Fruit fly (Drosophila melanogaster) whole organism, embryonic: ENCODE results near the gene CG42583.
A peak's percentile ranks its signal among the peaks of the same experiment; 100 is the strongest.

Experiments
- Antp ChIP-seq: fragments of 200-800 bp; sonication (Bioruptor generic); optimal IDR thresholded peaks from 3 replicates; lab custom pipeline; 2016; ENCODE audit warnings: missing biosample characterization, missing genetic modification characterization
- CG10147 ChIP-seq: fragments of 200-800 bp; sonication (Bioruptor generic); optimal IDR thresholded peaks from 2 replicates; lab custom pipeline; 2019; ENCODE audit warnings: missing biosample characterization, mild to moderate bottlenecking, missing genetic modification characterization, moderate library complexity
- CG1024 ChIP-seq: fragments of 200-800 bp; sonication (Bioruptor generic); IDR thresholded peaks from 2 replicates; pipeline ENCODE4 v1.3.6; 2022; ENCODE audit warnings: missing biosample characterization, missing genetic modification characterization
- CG11247 ChIP-seq: fragments of 200-800 bp; sonication (Bioruptor generic); IDR thresholded peaks from 2 replicates; pipeline ENCODE4 v1.3.6; 2022; ENCODE audit warnings: missing biosample characterization, missing genetic modification characterization
- CG12299 ChIP-seq: fragments of 200-800 bp; sonication (Bioruptor generic); optimal IDR thresholded peaks from 2 replicates; lab custom pipeline; 2018; ENCODE audit warnings: missing biosample characterization, mild to moderate bottlenecking, missing genetic modification characterization
- CG12659 ChIP-seq: fragments of 200-800 bp; sonication (Bioruptor generic); optimal IDR thresholded peaks from 3 replicates; lab custom pipeline; 2017; ENCODE audit warnings: mild to moderate bottlenecking, missing biosample characterization, missing genetic modification reagents, missing genetic modification characterization
- CG12769 ChIP-seq: fragments of 200-800 bp; sonication (Bioruptor generic); optimal IDR thresholded peaks from 2 replicates; lab custom pipeline; 2019; ENCODE audit warnings: missing biosample characterization, mild to moderate bottlenecking, missing genetic modification characterization, moderate library complexity
- CG14014 ChIP-seq: fragments of 200-800 bp; sonication (Bioruptor generic); IDR thresholded peaks from 2 replicates; pipeline ENCODE4 v1.3.6; 2022; ENCODE audit warnings: missing biosample characterization, missing genetic modification characterization
- CG14441 ChIP-seq: fragments of 200-800 bp; sonication (Bioruptor generic); IDR thresholded peaks from 2 replicates; pipeline ENCODE4 v1.3.6; 2022; ENCODE audit warnings: missing biosample characterization, missing genetic modification characterization
- CG1603 ChIP-seq: fragments of 200-800 bp; sonication (Bioruptor generic); optimal IDR thresholded peaks from 2 replicates; lab custom pipeline; 2019; ENCODE audit warnings: missing biosample characterization, mild to moderate bottlenecking, missing genetic modification characterization, moderate library complexity
- CG1647 ChIP-seq: fragments of 200-800 bp; sonication (Bioruptor generic); optimal IDR thresholded peaks from 3 replicates; lab custom pipeline; 2016; ENCODE audit warnings: missing biosample characterization, missing genetic modification characterization
- CG17829 ChIP-seq: fragments of 200-800 bp; optimal IDR thresholded peaks from 2 replicates; lab custom pipeline; 2019; ENCODE audit warnings: missing biosample characterization, mild to moderate bottlenecking, missing genetic modification characterization, moderate library complexity
- CG2199 ChIP-seq: fragments of 200-800 bp; sonication (Bioruptor generic); IDR thresholded peaks from 3 replicates; pipeline ENCODE4 v1.3.6; 2022; ENCODE audit warnings: missing biosample characterization, missing genetic modification characterization
- CG30020 ChIP-seq: fragments of 200-800 bp; optimal IDR thresholded peaks from 2 replicates; lab custom pipeline; 2019; ENCODE audit warnings: missing biosample characterization, mild to moderate bottlenecking, missing genetic modification characterization, moderate library complexity
- CG3065 ChIP-seq: fragments of 200-800 bp; sonication (Bioruptor generic); optimal IDR thresholded peaks from 2 replicates; lab custom pipeline; 2016; ENCODE audit warnings: missing biosample characterization, missing genetic modification characterization
- CG32767 ChIP-seq: fragments of 200-800 bp; sonication (Bioruptor generic); IDR thresholded peaks from 2 replicates; pipeline ENCODE4 v1.3.6; 2022; ENCODE audit warnings: missing biosample characterization, missing genetic modification characterization
- CG3995 ChIP-seq: fragments of 200-800 bp; sonication (Bioruptor generic); optimal IDR thresholded peaks from 3 replicates; lab custom pipeline; 2016; ENCODE audit warnings: missing biosample characterization, missing genetic modification characterization
- CG4424 ChIP-seq: fragments of 200-800 bp; sonication (Bioruptor generic); optimal IDR thresholded peaks from 3 replicates; lab custom pipeline; 2016; ENCODE audit warnings: missing biosample characterization, missing genetic modification characterization
- CG6683 ChIP-seq: fragments of 200-800 bp; sonication (Bioruptor generic); optimal IDR thresholded peaks from 2 replicates; lab custom pipeline; 2017; ENCODE audit warnings: missing biosample characterization, mild to moderate bottlenecking, missing genetic modification characterization, missing genetic modification reagents
- CG8290 ChIP-seq, 3 experiments: fragments of 200-800 bp; sonication (Bioruptor generic); optimal IDR thresholded peaks; 2 replicates each; lab custom pipeline; 2016 to 2019; ENCODE audit warnings: missing biosample characterization in 3 of 3, missing genetic modification characterization in 3 of 3, mild to moderate bottlenecking in 2 of 3, moderate library complexity in 1 of 3
- CG8359 ChIP-seq: fragments of 200-800 bp; sonication (Bioruptor generic); optimal IDR thresholded peaks from 2 replicates; lab custom pipeline; 2017; ENCODE audit warnings: missing biosample characterization, mild to moderate bottlenecking, missing genetic modification characterization, borderline replicate concordance
- CG9215 ChIP-seq: fragments of 200-800 bp; sonication (Bioruptor generic); IDR thresholded peaks from 2 replicates; pipeline ENCODE4 v1.3.6; 2022; ENCODE audit warnings: missing biosample characterization, missing genetic modification characterization
- Dbx ChIP-seq: fragments of 200-800 bp; sonication (Bioruptor generic); IDR thresholded peaks from 3 replicates; pipeline ENCODE4 v1.3.6; 2022; ENCODE audit warnings: missing biosample characterization, missing genetic modification characterization
- Dip3 ChIP-seq: fragments of 200-800 bp; sonication (Bioruptor generic); optimal IDR thresholded peaks from 3 replicates; lab custom pipeline; 2016; ENCODE audit warnings: missing biosample characterization, missing genetic modification characterization
- Drgx ChIP-seq: fragments of 200-800 bp; sonication (Bioruptor generic); IDR thresholded peaks from 2 replicates; pipeline ENCODE4 v1.3.6; 2022; ENCODE audit warnings: missing biosample characterization, missing genetic modification characterization
- E2f2 ChIP-seq: fragments of 200-800 bp; sonication (Bioruptor generic); IDR thresholded peaks from 2 replicates; pipeline ENCODE4 v1.3.6; 2022; ENCODE audit warnings: missing biosample characterization, missing genetic modification characterization
- HLHmδ ChIP-seq: fragments of 200-800 bp; sonication (Bioruptor generic); optimal IDR thresholded peaks from 2 replicates; lab custom pipeline; 2018; ENCODE audit warnings: missing biosample characterization, mild to moderate bottlenecking, missing genetic modification characterization, moderate library complexity
- Jarid2 ChIP-seq: fragments of 200-800 bp; sonication (Bioruptor generic); optimal IDR thresholded peaks from 3 replicates; lab custom pipeline; 2017; ENCODE audit warnings: mild to moderate bottlenecking, missing biosample characterization, missing genetic modification reagents, missing genetic modification characterization
- MBD-R2 ChIP-seq: fragments of 200-800 bp; sonication (Bioruptor generic); IDR thresholded peaks from 2 replicates; pipeline ENCODE4 v1.3.6; 2022; ENCODE audit warnings: missing biosample characterization, missing genetic modification characterization
- Max ChIP-seq: fragments of 200-800 bp; sonication (Bioruptor generic); optimal IDR thresholded peaks from 2 replicates; lab custom pipeline; 2016; ENCODE audit warnings: missing biosample characterization, mild to moderate bottlenecking, missing genetic modification characterization
- Med ChIP-seq: fragments of 200-800 bp; sonication (Bioruptor generic); peaks from one replicate; lab custom pipeline; 2016; ENCODE audit warnings: missing biosample characterization, missing genetic modification characterization, mild to moderate bottlenecking, inconsistent platforms, moderate library complexity
- Opbp ChIP-seq: fragments of 200-800 bp; sonication (Bioruptor generic); IDR thresholded peaks from 3 replicates; pipeline ENCODE4 v1.3.6; 2022; ENCODE audit warnings: missing biosample characterization, missing genetic modification characterization; ENCODE audit not compliant: partially characterized antibody
- Six4 ChIP-seq: fragments of 200-800 bp; sonication (Bioruptor generic); optimal IDR thresholded peaks from 2 replicates; lab custom pipeline; 2016; ENCODE audit warnings: missing biosample characterization, missing genetic modification characterization
- amos ChIP-seq: fragments of 200-800 bp; sonication (Bioruptor generic); IDR thresholded peaks from 2 replicates; pipeline ENCODE4 v1.3.6; 2022; ENCODE audit warnings: missing biosample characterization, missing genetic modification characterization; ENCODE audit not compliant: partially characterized antibody
- caup ChIP-seq: fragments of 200-800 bp; sonication (Bioruptor generic); optimal IDR thresholded peaks from 3 replicates; lab custom pipeline; 2017; ENCODE audit warnings: missing biosample characterization, mild to moderate bottlenecking, missing genetic modification characterization, moderate library complexity; ENCODE audit not compliant: severe bottlenecking
- chif ChIP-seq, 2 experiments: fragments of 200-800 bp; sonication (Bioruptor generic); optimal IDR thresholded peaks; 3 replicates each; lab custom pipeline; 2016; ENCODE audit warnings: missing biosample characterization in 2 of 2, missing genetic modification characterization in 2 of 2
- dan ChIP-seq: fragments of 200-800 bp; sonication (Bioruptor generic); IDR thresholded peaks from 2 replicates; pipeline ENCODE4 v1.3.6; 2022; ENCODE audit warnings: missing biosample characterization, missing genetic modification characterization
- fru ChIP-seq: fragments of >200 bp; optimal IDR thresholded peaks from 2 replicates; lab custom pipeline; 2017
- gfzf ChIP-seq: fragments of 200-800 bp; sonication (Bioruptor generic); optimal IDR thresholded peaks from 2 replicates; lab custom pipeline; 2016; ENCODE audit warnings: missing biosample characterization, mild to moderate bottlenecking, missing genetic modification characterization, moderate library complexity
- gsb-n ChIP-seq: fragments of 200-800 bp; sonication (Bioruptor generic); optimal IDR thresholded peaks from 3 replicates; lab custom pipeline; 2018; ENCODE audit warnings: missing biosample characterization, mild to moderate bottlenecking, missing genetic modification characterization
- lbe ChIP-seq: fragments of 200-800 bp; sonication (Bioruptor generic); optimal IDR thresholded peaks from 2 replicates; lab custom pipeline; 2016; ENCODE audit warnings: missing biosample characterization, mild to moderate bottlenecking, missing genetic modification characterization
- nmo ChIP-seq: fragments of 200-800 bp; sonication (Bioruptor generic); optimal IDR thresholded peaks from 2 replicates; lab custom pipeline; 2018; ENCODE audit warnings: missing biosample characterization, mild to moderate bottlenecking, missing genetic modification characterization, moderate library complexity
- onecut ChIP-seq: fragments of 200-800 bp; sonication (Bioruptor generic); IDR thresholded peaks from 2 replicates; pipeline ENCODE4 v1.3.6; 2022; ENCODE audit warnings: missing biosample characterization, missing genetic modification characterization
- pfk ChIP-seq: fragments of 200-800 bp; sonication (Bioruptor generic); optimal IDR thresholded peaks from 2 replicates; lab custom pipeline; 2018; ENCODE audit warnings: missing biosample characterization, mild to moderate bottlenecking, missing genetic modification characterization, moderate library complexity
- phol ChIP-seq: fragments of 200-800 bp; sonication (Bioruptor generic); optimal IDR thresholded peaks from 3 replicates; lab custom pipeline; 2018; ENCODE audit warnings: missing biosample characterization, mild to moderate bottlenecking, missing genetic modification characterization, moderate library complexity
- pzg ChIP-seq: fragments of 200-800 bp; sonication (Bioruptor generic); optimal IDR thresholded peaks from 3 replicates; lab custom pipeline; 2018; ENCODE audit warnings: missing biosample characterization, mild to moderate bottlenecking, missing genetic modification characterization, moderate library complexity
- ssp ChIP-seq: fragments of 200-800 bp; sonication (Bioruptor generic); IDR thresholded peaks from 2 replicates; pipeline ENCODE4 v1.3.6; 2022; ENCODE audit warnings: missing biosample characterization, missing genetic modification characterization
- ttk ChIP-seq: fragments of 200-800 bp; sonication (Bioruptor generic); IDR thresholded peaks from 2 replicates; pipeline ENCODE4 v2.1.2; 2022; ENCODE audit warnings: missing biosample characterization, missing genetic modification characterization
- vfl ChIP-seq: fragments of 200-800 bp; sonication (Bioruptor generic); optimal IDR thresholded peaks from 2 replicates; lab custom pipeline; 2016; ENCODE audit warnings: missing biosample characterization, missing genetic modification characterization
- yki ChIP-seq: fragments of >200 bp; optimal IDR thresholded peaks from 3 replicates; lab custom pipeline; 2018

Gene CG42583

dm6 chrX:20162586-20162985 is 23.0 kb downstream of the CG42583 start (continued):
- TF ChIP-seq pzg (peak; percentile 39), CG12299 (tag; lab: Kevin White, UChicago) (no peak), CG12769 (tag; lab: Kevin White, UChicago) (no peak), Max (GFP tag; lab: Kevin White, UChicago) (no peak), Antp (GFP tag; lab: Kevin White, UChicago) (no peak), CG2199 (no peak), ssp (GFP tag; lab: Robert Waterston, UW) (no peak), CG3065 (no peak), Six4 (GFP tag; lab: Kevin White, UChicago) (no peak), Dbx (no peak), caup (GFP tag; lab: Kevin White, UChicago) (no peak), CG4424 (GFP tag; lab: Kevin White, UChicago) (no peak), gfzf (no peak), ttk (GFP tag; lab: Robert Waterston, UW) (no peak), CG11247 (GFP tag; lab: Robert Waterston, UW) (no peak), onecut (GFP tag; lab: Robert Waterston, UW) (no peak)

- no peak for TF ChIP-seq dan (GFP tag; lab: Robert Waterston, UW)
- peak; percentile 86 for TF ChIP-seq amos (GFP tag; lab: Robert Waterston, UW)
- TF ChIP-seq gsb-n = no peak
- no peak for TF ChIP-seq CG10147
- TF ChIP-seq CG30020 (tag; lab: Kevin White, UChicago) = peak; percentile 98
- TF ChIP-seq CG14441 (GFP tag; lab: Robert Waterston, UW) = no peak
- peak; percentile 94 for TF ChIP-seq pfk
- no peak for TF ChIP-seq vfl (GFP tag; lab: Kevin White, UChicago)
- TF ChIP-seq CG32767 (GFP tag; lab: Robert Waterston, UW) = no peak
- peak; percentile 85 for TF ChIP-seq pzg
- TF ChIP-seq Opbp (GFP tag; lab: Robert Waterston, UW) = peak; percentile 82
- no peak for TF ChIP-seq HLHmδ
- peak; percentile 79 for TF ChIP-seq E2f2 (GFP tag; lab: Robert Waterston, UW)
- no peak for TF ChIP-seq yki
- TF ChIP-seq phol (tag; lab: Kevin White, UChicago) = peak; percentile 42
- TF ChIP-seq CG1603 = peak; percentile 100
- no peak for TF ChIP-seq CG1647 (GFP tag; lab: Kevin White, UChicago)
- TF ChIP-seq CG8290 (GFP tag; optimal IDR thresholded peaks at IDR 0.05; lab: Kevin White, UChicago) = peak; percentile 11
- peak in 1 of 2 experiments; percentile 49 for TF ChIP-seq CG8290 (tag; optimal IDR thresholded peaks at IDR 0.05; lab: Kevin White, UChicago)
- TF ChIP-seq fru (lab: Kevin White, UChicago) = no peak
- no peak for TF ChIP-seq Drgx
- no peak for TF ChIP-seq CG8359 (GFP tag; lab: Kevin White, UChicago)
- peak; percentile 14 for TF ChIP-seq CG17829
- peak; percentile 68 for TF ChIP-seq Med (GFP tag; lab: Kevin White, UChicago)
- no peak for TF ChIP-seq chif (GFP tag; optimal IDR thresholded peaks at IDR 0.05; lab: Kevin White, UChicago)
- no peak for TF ChIP-seq CG6683 (GFP tag; lab: Kevin White, UChicago)
- TF ChIP-seq Jarid2 (GFP tag; lab: Kevin White, UChicago) = no peak
- no peak for TF ChIP-seq lbe (GFP tag; lab: Kevin White, UChicago)
- no peak for TF ChIP-seq Dip3
- TF ChIP-seq CG1024 (GFP tag; lab: Robert Waterston, UW) = peak; percentile 64; the same call in 1 of the 2 replicates
- TF ChIP-seq nmo (GFP tag; lab: Kevin White, UChicago) = peak; percentile 34
- TF ChIP-seq CG12659 = peak; percentile 59
- TF ChIP-seq CG9215 = no peak
- peak; percentile 12 for TF ChIP-seq CG3995 (GFP tag; lab: Kevin White, UChicago)
- no peak for TF ChIP-seq CG14014 (GFP tag; lab: Robert Waterston, UW)
- peak; percentile 29; the same call in 1 of the 2 replicates for TF ChIP-seq MBD-R2 (GFP tag; lab: Robert Waterston, UW)
Observed at dm6 chrX:20165773-20166412, 26.3 kb downstream of the CG42583 start, which contains the start of gene Phf7. Phf7 (minus strand) TSS chrX:20165830.
